Fruit fly (Drosophila melanogaster) whole organism, pupa: ENCODE data around the gene Gba1b.

ENCODE experiments used
- CG10348 ChIP-seq: fragments of 200-800 bp; sonication (Bioruptor generic); IDR thresholded peaks from 2 replicates; pipeline ENCODE4 v1.3.6; 2022; ENCODE audit warnings: missing biosample characterization, missing genetic modification characterization
- CG12605 ChIP-seq: fragments of 200-800 bp; sonication (Bioruptor generic); IDR thresholded peaks from 2 replicates; pipeline ENCODE4 v1.3.6; 2022; ENCODE audit warnings: missing biosample characterization, missing genetic modification characterization
- CG13204 ChIP-seq: fragments of 200-800 bp; sonication (Bioruptor generic); optimal IDR thresholded peaks from 2 replicates; lab custom pipeline; 2018; ENCODE audit warnings: missing biosample characterization, mild to moderate bottlenecking, missing genetic modification characterization, moderate library complexity
- CG14655 ChIP-seq: fragments of 200-800 bp; sonication (Bioruptor generic); optimal IDR thresholded peaks from 3 replicates; lab custom pipeline; 2017; ENCODE audit warnings: mild to moderate bottlenecking, missing biosample characterization, missing genetic modification reagents, missing genetic modification characterization
- CG15710 ChIP-seq: fragments of 200-800 bp; sonication (Bioruptor generic); optimal IDR thresholded peaks from 2 replicates; lab custom pipeline; 2018; ENCODE audit warnings: missing biosample characterization, mild to moderate bottlenecking, missing genetic modification characterization, moderate library complexity
- CG17806 ChIP-seq: fragments of 200-800 bp; sonication (Bioruptor generic); optimal IDR thresholded peaks from 2 replicates; lab custom pipeline; 2018; ENCODE audit warnings: missing biosample characterization, mild to moderate bottlenecking, missing genetic modification characterization, moderate library complexity
- CG32121 ChIP-seq: fragments of 200-800 bp; sonication (Bioruptor generic); IDR thresholded peaks from 2 replicates; pipeline ENCODE4 v1.3.6; 2022; ENCODE audit warnings: missing biosample characterization, missing genetic modification characterization
- CG34367 ChIP-seq: fragments of 200-800 bp; sonication (Bioruptor generic); optimal IDR thresholded peaks from 2 replicates; lab custom pipeline; 2018; ENCODE audit warnings: missing biosample characterization, mild to moderate bottlenecking, missing genetic modification characterization
- CG4496 ChIP-seq: fragments of 200-800 bp; sonication (Bioruptor generic); IDR thresholded peaks from 3 replicates; pipeline ENCODE4 v1.3.6; 2022; ENCODE audit warnings: missing biosample characterization, missing genetic modification characterization
- CG8159 ChIP-seq: fragments of 200-800 bp; sonication (Bioruptor generic); optimal IDR thresholded peaks from 3 replicates; lab custom pipeline; 2018; ENCODE audit warnings: missing biosample characterization, mild to moderate bottlenecking, missing genetic modification characterization, moderate library complexity
- CG8301 ChIP-seq: fragments of 200-800 bp; sonication (Bioruptor generic); optimal IDR thresholded peaks from 2 replicates; lab custom pipeline; 2018; ENCODE audit warnings: missing biosample characterization, mild to moderate bottlenecking, missing genetic modification characterization
- CG9948 ChIP-seq: fragments of 200-800 bp; sonication (Bioruptor generic); optimal IDR thresholded peaks from 2 replicates; lab custom pipeline; 2018; ENCODE audit warnings: missing biosample characterization, mild to moderate bottlenecking, missing genetic modification characterization, moderate library complexity
- D1 ChIP-seq: fragments of 200-800 bp; sonication (Bioruptor generic); optimal IDR thresholded peaks from 2 replicates; lab custom pipeline; 2018; ENCODE audit warnings: missing biosample characterization, mild to moderate bottlenecking, missing genetic modification characterization, moderate library complexity
- EcR ChIP-seq: fragments of 200-800 bp; sonication (Bioruptor generic); optimal IDR thresholded peaks from 3 replicates; lab custom pipeline; 2019; ENCODE audit warnings: missing biosample characterization, missing genetic modification characterization, mild to moderate bottlenecking, moderate library complexity, missing genetic modification reagents
- Ets98B ChIP-seq: fragments of 200-800 bp; sonication (Bioruptor generic); IDR thresholded peaks from 2 replicates; pipeline ENCODE4 v1.3.6; 2022; ENCODE audit warnings: missing biosample characterization, missing genetic modification characterization
- Pif1A ChIP-seq: fragments of 200-800 bp; sonication (Bioruptor generic); optimal IDR thresholded peaks from 3 replicates; lab custom pipeline; 2016; ENCODE audit warnings: missing biosample characterization, missing genetic modification characterization
- Pif1B ChIP-seq: fragments of 200-800 bp; sonication (Bioruptor generic); optimal IDR thresholded peaks from 3 replicates; lab custom pipeline; 2016; ENCODE audit warnings: missing biosample characterization, missing genetic modification characterization
- Snoo ChIP-seq: fragments of 200-800 bp; sonication (Bioruptor generic); optimal IDR thresholded peaks from 3 replicates; lab custom pipeline; 2017; ENCODE audit warnings: missing biosample characterization, mild to moderate bottlenecking, missing genetic modification characterization, inconsistent platforms
- fd96Ca ChIP-seq: fragments of 200-800 bp; sonication (Bioruptor generic); IDR thresholded peaks from 3 replicates; pipeline ENCODE4 v1.3.6; 2022; ENCODE audit warnings: missing biosample characterization, missing genetic modification characterization
- gl ChIP-seq: fragments of 200-800 bp; sonication (Bioruptor generic); optimal IDR thresholded peaks from 2 replicates; lab custom pipeline; 2018; ENCODE audit warnings: missing biosample characterization, mild to moderate bottlenecking, missing genetic modification characterization
- rn ChIP-seq: fragments of 200-800 bp; sonication (Bioruptor generic); IDR thresholded peaks from 2 replicates; pipeline ENCODE4 v1.3.6; 2022; ENCODE audit warnings: missing biosample characterization, missing genetic modification characterization

Gene Gba1b

dm6 chr3R:23664437-23664836 is 40.2 kb upstream of the Gba1b start:
- TF ChIP-seq CG13204 (GFP tag; lab: Kevin White, UChicago) = no peak
- TF ChIP-seq CG12605 (GFP tag; lab: Robert Waterston, UW) = 0 out of 2 replicates have a peak, but pooled peaks have one; percentile 20
- TF ChIP-seq CG17806 (tag; lab: Kevin White, UChicago) = no peak
- no peak for TF ChIP-seq EcR
- TF ChIP-seq Snoo (tag; lab: Kevin White, UChicago) = no peak
- TF ChIP-seq, all 21 proteins: peak for 1

DNA sequence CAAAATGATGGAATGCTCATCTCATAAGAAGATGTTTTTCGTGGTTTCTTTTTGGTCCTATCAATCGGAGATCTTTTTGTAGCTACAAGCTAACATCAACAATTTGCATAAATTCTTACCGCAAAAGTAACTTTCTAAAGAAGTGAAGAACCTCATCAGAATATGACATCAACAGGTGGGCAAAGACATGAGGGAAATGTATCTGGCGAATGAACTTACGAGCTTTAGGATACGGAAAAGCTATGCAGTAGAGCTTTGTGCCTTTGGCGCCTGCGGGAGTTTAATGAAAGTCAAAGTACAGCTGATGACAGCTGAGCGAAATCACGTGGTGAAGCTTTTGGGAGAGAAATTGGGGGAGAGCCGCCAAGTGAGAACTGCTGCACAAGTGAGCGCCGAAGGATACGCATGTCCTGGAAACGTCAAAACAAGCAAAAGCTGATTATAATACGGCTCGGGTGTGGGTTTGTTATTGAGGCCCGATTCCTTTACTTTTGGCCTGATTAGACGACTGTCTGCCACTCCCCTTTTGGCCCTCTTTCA is 37.9 kb upstream of the Gba1b start:
- TF ChIP-seq CG12605 (GFP tag; lab: Robert Waterston, UW) (peak; percentile 72; the same call in 1 of the 2 replicates), CG13204 (GFP tag; lab: Kevin White, UChicago) (no peak)

DNA sequence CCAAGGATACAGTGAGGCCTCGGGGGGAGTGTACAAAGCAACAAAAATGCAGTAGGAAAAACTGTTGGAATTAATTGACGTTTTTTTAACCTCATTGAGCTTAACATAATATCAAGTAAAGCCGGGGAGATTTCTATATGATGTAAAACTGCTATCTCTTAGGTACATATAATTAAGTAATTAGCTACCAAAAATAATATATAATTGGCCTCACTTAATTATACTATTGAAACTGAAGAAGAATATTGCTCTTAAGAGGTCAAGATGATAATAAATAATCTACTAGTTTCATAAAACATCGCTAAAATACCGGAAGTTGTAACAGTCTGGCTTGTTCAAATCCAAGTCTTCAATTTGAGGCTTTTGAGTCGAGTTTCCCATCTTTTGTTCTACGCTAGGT is 37.2 kb upstream of the Gba1b start:
- TF ChIP-seq CG8301 (tag; lab: Kevin White, UChicago) (no peak), CG14655 (GFP tag; lab: Kevin White, UChicago) (peak; percentile 10)

- TF ChIP-seq EcR (no peak), Snoo (tag; lab: Kevin White, UChicago) (no peak)
Observed at dm6 chr3R:23668583-23668982, 36.0 kb upstream of the Gba1b start.

DNA sequence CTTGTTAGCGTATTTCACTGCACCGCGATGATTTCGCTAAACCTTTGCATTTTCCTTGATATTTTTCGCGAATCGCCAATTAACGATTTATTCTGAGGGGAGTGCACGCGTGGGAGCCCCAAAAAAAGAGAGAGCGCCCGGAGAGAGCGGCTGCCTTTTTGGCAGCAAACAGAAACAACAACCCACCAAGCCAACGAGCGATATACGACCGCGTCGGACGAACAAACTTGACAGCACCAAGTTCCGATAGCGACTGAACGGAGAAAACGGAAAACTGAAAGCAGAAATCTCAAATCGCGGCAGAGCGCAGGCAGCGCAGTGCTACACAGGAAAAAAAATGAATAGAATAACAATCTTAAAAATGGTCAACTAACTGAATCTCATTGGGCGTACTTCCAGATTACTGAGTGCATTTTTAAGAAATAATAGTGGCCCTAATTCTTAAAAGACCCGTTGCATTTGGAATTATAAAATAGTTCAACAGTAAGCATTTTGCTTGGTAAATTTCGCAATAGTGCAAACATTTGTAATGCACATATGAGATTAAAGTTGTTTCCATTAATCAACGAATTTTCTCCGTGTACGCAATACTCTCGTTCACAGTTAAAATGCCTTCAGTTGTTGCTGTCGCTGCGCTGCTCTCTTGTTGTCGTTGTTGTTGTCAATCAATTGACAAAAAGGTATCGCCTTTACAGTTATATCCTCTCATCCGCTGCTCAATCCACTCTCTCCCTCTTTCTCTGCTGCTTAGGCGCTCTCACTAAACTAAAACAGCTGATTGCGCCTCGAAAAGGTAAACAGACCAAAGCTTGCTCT is 35.0 kb upstream of the Gba1b start, which contains the start of gene CG31145:
TSS of gene CG31145 (minus strand) at position 259 of the 816 bp plus-strand sequence.
- TF ChIP-seq CG34367 (tag; lab: Kevin White, UChicago) (peak; percentile 99), CG8301 (tag; lab: Kevin White, UChicago) (peak; percentile 100), EcR (peak; percentile 75), CG9948 (tag; lab: Kevin White, UChicago) (peak; percentile 99), CG4496 (GFP tag; lab: Robert Waterston, UW) (peak; percentile 99), Pif1B (GFP tag; lab: Kevin White, UChicago) (peak; percentile 99), Snoo (tag; lab: Kevin White, UChicago) (peak; percentile 100), CG17806 (tag; lab: Kevin White, UChicago) (peak; percentile 99), gl (peak; percentile 96), CG8159 (tag; lab: Kevin White, UChicago) (peak; percentile 99), CG10348 (peak; percentile 99), CG14655 (GFP tag; lab: Kevin White, UChicago) (peak; percentile 100), Ets98B (GFP tag; lab: Robert Waterston, UW) (peak; percentile 99), D1 (tag; lab: Kevin White, UChicago) (peak; percentile 99), Pif1A (GFP tag; lab: Kevin White, UChicago) (peak; percentile 100), fd96Ca (GFP tag; lab: Robert Waterston, UW) (peak; percentile 100), CG13204 (GFP tag; lab: Kevin White, UChicago) (peak; percentile 96), CG32121 (GFP tag; lab: Robert Waterston, UW) (peak; percentile 99), CG15710 (peak; percentile 99), rn (GFP tag; lab: Robert Waterston, UW) (peak; percentile 98), CG12605 (GFP tag; lab: Robert Waterston, UW) (peak; percentile 98)
- TF ChIP-seq, all 21 proteins: peak for 21

dm6 chr3R:23673084-23673483 is 31.5 kb upstream of the Gba1b start:
- TF ChIP-seq rn (GFP tag; lab: Robert Waterston, UW) (0 out of 2 replicates have a peak, but pooled peaks have one; percentile 32), CG13204 (GFP tag; lab: Kevin White, UChicago) (no peak)

dm6 chr3R:23674369-23674768 is 30.2 kb upstream of the Gba1b start:
- TF ChIP-seq CG10348 (no peak), Pif1A (GFP tag; lab: Kevin White, UChicago) (peak; percentile 24), CG9948 (tag; lab: Kevin White, UChicago) (no peak), Snoo (tag; lab: Kevin White, UChicago) (peak; percentile 46), fd96Ca (GFP tag; lab: Robert Waterston, UW) (no peak), CG34367 (tag; lab: Kevin White, UChicago) (no peak), CG4496 (GFP tag; lab: Robert Waterston, UW) (no peak)
